Worm (Caenorhabditis elegans): ENCODE data around the gene cki-2.

The cki-2 gene

DNA sequence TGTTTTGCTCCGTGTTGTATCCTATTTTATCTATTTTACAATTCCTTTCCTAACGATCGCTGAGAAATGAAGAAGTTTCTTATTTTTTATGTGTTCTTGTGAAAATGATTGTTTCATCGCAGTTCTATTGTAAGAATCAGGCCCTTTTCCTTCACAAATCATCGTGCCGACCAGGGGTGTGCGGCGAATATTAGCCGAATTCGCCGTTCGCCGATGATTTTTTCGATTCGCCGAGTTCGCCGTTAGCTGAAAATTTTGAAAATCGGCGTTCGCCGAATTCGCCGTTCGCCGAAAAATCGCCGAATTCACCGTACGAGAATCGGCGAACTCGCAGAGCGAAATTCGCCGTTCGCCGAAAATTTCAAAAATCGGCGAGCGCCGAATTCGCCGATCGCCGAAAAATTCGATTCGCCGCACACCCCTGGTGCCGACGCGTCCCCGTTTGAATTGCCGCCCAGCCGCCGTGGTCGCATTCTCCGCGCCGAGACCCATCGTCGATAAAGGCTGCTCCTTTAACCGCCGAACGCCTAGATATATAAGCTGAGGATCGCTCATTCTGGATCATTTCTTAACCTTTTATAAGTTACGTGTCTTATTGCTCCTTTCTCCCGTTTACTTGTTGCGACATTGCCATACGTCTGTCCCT, 47.3 kb downstream of the cki-2 start:
- TF ChIP-seq ztf-11 (tag; optimal IDR thresholded peaks at IDR 0.05) (no peak), nhr-28 (tag; optimal IDR thresholded peaks at IDR 0.05) (no peak), sptf-1 (tag; optimal IDR thresholded peaks at IDR 0.05) (no peak), elt-2 (tag; optimal IDR thresholded peaks at IDR 0.05) (no peak), snpc-4 (tag; optimal IDR thresholded peaks at IDR 0.05) (no peak), lir-3 (tag; optimal IDR thresholded peaks at IDR 0.05; ENCODE audit: poor library complexity) (no peak), lin-15B (tag; optimal IDR thresholded peaks at IDR 0.05) (peak; percentile 19), hlh-4 (tag; optimal IDR thresholded peaks at IDR 0.05) (no peak), efl-1 (optimal IDR thresholded peaks at IDR 0.05) (peak in 1 of 2 experiments; percentile 23), efl-1 (GFP tag; optimal IDR thresholded peaks at IDR 0.05 in 1 of 2) (peak; percentile 54 to 89), ztf-4 (tag; optimal IDR thresholded peaks at IDR 0.05) (no peak)

DNA sequence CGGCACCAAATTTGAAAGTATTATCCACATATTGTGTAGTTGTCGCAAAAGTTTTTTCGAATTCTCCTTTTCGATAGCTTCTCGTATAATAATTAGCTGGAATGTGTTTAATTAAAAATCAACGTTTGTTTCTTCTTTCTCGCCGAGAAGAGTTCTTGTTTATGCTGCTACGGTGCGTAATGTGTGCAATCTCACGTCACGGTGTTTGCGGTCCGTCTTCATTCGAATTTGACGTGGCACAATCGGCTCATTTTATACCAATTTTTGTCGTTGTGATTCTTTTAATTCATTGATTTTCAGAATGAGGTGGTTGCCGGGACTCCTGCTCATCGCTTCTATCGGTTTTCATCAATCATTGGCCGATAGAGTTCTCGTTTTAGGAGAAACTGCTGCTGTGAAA, 47.9 kb downstream of the cki-2 start, which contains the start of gene ostb-1:
ostb-1 (plus strand) TSS at position 301 of the 400 bp plus-strand sequence.
- no peak for TF ChIP-seq mab-9 (GFP tag; IDR thresholded peaks at IDR 0.05)
- TF ChIP-seq ceh-82 (tag; optimal IDR thresholded peaks at IDR 0.05) = peak in 1 of 3 experiments; percentile 7
- TF ChIP-seq ceh-90 (tag; optimal IDR thresholded peaks at IDR 0.05) = no peak
- no peak for TF ChIP-seq hlh-17 (GFP tag; optimal IDR thresholded peaks at IDR 0.05; ENCODE audit: borderline replicate concordance)
- TF ChIP-seq snpc-4 (tag; optimal IDR thresholded peaks at IDR 0.05) = no peak
- no peak for TF ChIP-seq mef-2 (tag; optimal IDR thresholded peaks at IDR 0.05)
- no peak for TF ChIP-seq ztf-4 (tag; optimal IDR thresholded peaks at IDR 0.05)
- peak; percentile 19 for TF ChIP-seq nhr-71 (tag; optimal IDR thresholded peaks at IDR 0.05)
- no peak for TF ChIP-seq C04F5.9 (tag; optimal IDR thresholded peaks at IDR 0.05)
- TF ChIP-seq dsc-1 (tag; optimal IDR thresholded peaks at IDR 0.05) = no peak
- peak; percentile 61 to 85 for TF ChIP-seq lsy-2 (tag; optimal IDR thresholded peaks at IDR 0.05)
- no peak for TF ChIP-seq unc-30 (tag; optimal IDR thresholded peaks at IDR 0.05)
- TF ChIP-seq alr-1 (tag; optimal IDR thresholded peaks at IDR 0.05; ENCODE audit: borderline replicate concordance) = no peak
- TF ChIP-seq C34B4.2 (tag; optimal IDR thresholded peaks at IDR 0.05) = no peak
- TF ChIP-seq blmp-1 (tag; optimal IDR thresholded peaks at IDR 0.05) = peak; percentile 27
- no peak for TF ChIP-seq hpl-2 (GFP tag; optimal IDR thresholded peaks at IDR 0.05)
- TF ChIP-seq fkh-8 (tag; optimal IDR thresholded peaks at IDR 0.05) = no peak
- TF ChIP-seq zag-1 (tag; optimal IDR thresholded peaks at IDR 0.05) = no peak
- TF ChIP-seq ama-1 (optimal IDR thresholded peaks at IDR 0.05) = no peak
- TF ChIP-seq lin-39 (tag; optimal IDR thresholded peaks at IDR 0.05) = no peak
- TF ChIP-seq jun-1 (tag; optimal IDR thresholded peaks at IDR 0.05) = no peak
- no peak for TF ChIP-seq ceh-88 (GFP tag; IDR thresholded peaks at IDR 0.05)
- peak; percentile 32 to 55 (median 55) for TF ChIP-seq dpl-1 (GFP tag; optimal IDR thresholded peaks at IDR 0.05)
- no peak for TF ChIP-seq pag-3 (tag; optimal IDR thresholded peaks at IDR 0.05; ENCODE audit: borderline replicate concordance, insufficient read depth)
- no peak for TF ChIP-seq fkh-4 (tag; optimal IDR thresholded peaks at IDR 0.05; ENCODE audit: borderline replicate concordance)
- TF ChIP-seq nhr-47 (tag; optimal IDR thresholded peaks at IDR 0.05) = no peak
- no peak for TF ChIP-seq nhr-11 (tag; optimal IDR thresholded peaks at IDR 0.05)
- peak; percentile 4 for TF ChIP-seq elt-2 (tag; optimal IDR thresholded peaks at IDR 0.05)
- TF ChIP-seq ceh-63 (GFP tag; optimal IDR thresholded peaks at IDR 0.05) = no peak
- TF ChIP-seq pqm-1 (tag; optimal IDR thresholded peaks at IDR 0.05) = no peak
- no peak for TF ChIP-seq zip-4 (GFP tag; optimal IDR thresholded peaks at IDR 0.05)
- TF ChIP-seq vab-15 (tag; optimal IDR thresholded peaks at IDR 0.05) = peak; percentile 4
- no peak for TF ChIP-seq mdl-1 (tag; optimal IDR thresholded peaks at IDR 0.05)
- TF ChIP-seq nhr-28 (tag; optimal IDR thresholded peaks at IDR 0.05) = no peak
- no peak for TF ChIP-seq nhr-77 (tag; optimal IDR thresholded peaks at IDR 0.05)
- no peak for TF ChIP-seq unc-86 (tag; optimal IDR thresholded peaks at IDR 0.05)
- no peak for TF ChIP-seq lin-15B (tag; optimal IDR thresholded peaks at IDR 0.05)
- TF ChIP-seq ceh-8 (GFP tag; optimal IDR thresholded peaks at IDR 0.05) = no peak
- no peak for TF ChIP-seq sup-37 (GFP tag; optimal IDR thresholded peaks at IDR 0.05)
- TF ChIP-seq C16A3.4 (tag; optimal IDR thresholded peaks at IDR 0.05) = no peak
- TF ChIP-seq rnt-1 (tag; optimal IDR thresholded peaks at IDR 0.05) = peak; percentile 20
- peak; percentile 49 for TF ChIP-seq xbp-1 (tag; optimal IDR thresholded peaks at IDR 0.05)
- no peak for TF ChIP-seq egl-27 (tag; optimal IDR thresholded peaks at IDR 0.05)
- TF ChIP-seq tbx-2 (tag; optimal IDR thresholded peaks at IDR 0.05) = no peak

All from whole organism, L1 larva.